Fruit fly (Drosophila melanogaster): ENCODE measurements around the gene CG31643.
A peak's percentile ranks its signal among the peaks of the same experiment; 100 is the strongest.

The CG31643 gene

DNA sequence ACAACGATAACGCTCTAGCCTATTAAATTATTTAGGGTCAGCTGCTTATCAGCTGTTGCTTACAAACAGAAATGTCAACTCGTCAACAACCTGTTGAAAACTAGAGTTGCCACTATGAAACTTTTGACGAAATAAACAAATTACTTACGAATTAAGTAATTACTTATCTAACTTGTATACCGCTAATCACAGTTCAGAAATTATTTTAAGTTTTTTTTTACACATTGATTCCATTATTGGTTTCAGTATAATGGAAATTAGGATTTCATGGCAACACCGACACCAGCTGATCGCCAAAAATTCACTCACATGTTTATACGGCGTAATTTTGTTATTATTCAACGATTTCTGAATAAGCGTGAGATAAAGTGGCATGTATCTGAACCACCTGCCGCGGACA lies at the start of gene CG31643, which contains the start of gene CG9117 (continued):
- TF ChIP-seq CG10462 (GFP tag; optimal IDR thresholded peaks at IDR 0.05) (peak; percentile 13), CG1602 (GFP tag; optimal IDR thresholded peaks at IDR 0.05) (peak; percentile 10), CG11695 (GFP tag; IDR thresholded peaks at IDR 0.05) (peak; percentile 43; the same call in 1 of the 3 replicates), CG12744 (GFP tag; optimal IDR thresholded peaks at IDR 0.05) (peak; percentile 53), CG18476 (GFP tag; optimal IDR thresholded peaks at IDR 0.05) (peak; percentile 30), Gsc (GFP tag; IDR thresholded peaks at IDR 0.05) (no peak), CG7372 (GFP tag; IDR thresholded peaks at IDR 0.05) (no peak), CG8924 (tag; optimal IDR thresholded peaks at IDR 0.05) (peak; percentile 53), Bteb2 (GFP tag; optimal IDR thresholded peaks at IDR 0.05) (peak; percentile 73), slp2 (GFP tag; optimal IDR thresholded peaks at IDR 0.05) (peak; percentile 45), ken (GFP tag; IDR thresholded peaks at IDR 0.05) (no peak), CG13123 (GFP tag; optimal IDR thresholded peaks at IDR 0.05) (no peak), CG33557 (GFP tag; optimal IDR thresholded peaks at IDR 0.05) (peak; percentile 20), CG4854 (GFP tag; optimal IDR thresholded peaks at IDR 0.05) (peak; percentile 10), Dll (GFP tag; IDR thresholded peaks at IDR 0.05; ENCODE audit: partially characterized antibody) (peak; percentile 53; the same call in 1 of the 4 replicates), CG9876 (GFP tag; optimal IDR thresholded peaks at IDR 0.05) (no peak), CG31441 (GFP tag; IDR thresholded peaks at IDR 0.05) (no peak), maf-S (GFP tag; optimal IDR thresholded peaks at IDR 0.05) (peak; percentile 35), onecut (GFP tag; IDR thresholded peaks at IDR 0.05) (no peak), p53 (GFP tag; optimal IDR thresholded peaks at IDR 0.05) (no peak), Optix (GFP tag; IDR thresholded peaks at IDR 0.05) (no peak), Myb (GFP tag; optimal IDR thresholded peaks at IDR 0.05) (peak; percentile 42), org-1 (GFP tag; optimal IDR thresholded peaks at IDR 0.05) (no peak), CG14667 (GFP tag; IDR thresholded peaks at IDR 0.05) (no peak), toy (GFP tag; IDR thresholded peaks at IDR 0.05) (no peak), CG34376 (GFP tag; optimal IDR thresholded peaks at IDR 0.05) (peak; percentile 59), Hmr (GFP tag; optimal IDR thresholded peaks at IDR 0.05) (no peak), trem (tag; optimal IDR thresholded peaks at IDR 0.05) (peak; percentile 99), sens-2 (GFP tag; IDR thresholded peaks at IDR 0.05) (no peak), HLHmδ (GFP tag; optimal IDR thresholded peaks at IDR 0.05) (no peak), zfh1 (GFP tag; IDR thresholded peaks at IDR 0.05) (no peak), CG12071 (GFP tag; optimal IDR thresholded peaks at IDR 0.05) (no peak), salm (tag; optimal IDR thresholded peaks at IDR 0.05) (no peak), klu (GFP tag; IDR thresholded peaks at IDR 0.05) (no peak), ATbp (GFP tag; optimal IDR thresholded peaks at IDR 0.05) (no peak), CG1792 (GFP tag; optimal IDR thresholded peaks at IDR 0.05) (no peak), Dad (GFP tag; optimal IDR thresholded peaks at IDR 0.05) (no peak), CG10979 (tag; optimal IDR thresholded peaks at IDR 0.05) (peak; percentile 25), ash1 (GFP tag; optimal IDR thresholded peaks at IDR 0.05) (no peak), Usf (GFP tag; optimal IDR thresholded peaks at IDR 0.05) (no peak), fd102C (GFP tag; optimal IDR thresholded peaks at IDR 0.05) (no peak), MTF-1 (GFP tag; optimal IDR thresholded peaks at IDR 0.05; ENCODE audit: borderline replicate concordance) (no peak), CG7271 (tag; optimal IDR thresholded peaks at IDR 0.05) (peak; percentile 35), ftz-f1 (GFP tag; optimal IDR thresholded peaks at IDR 0.05) (no peak), E2f1 (GFP tag; IDR thresholded peaks at IDR 0.05) (no peak), stwl (tag; optimal IDR thresholded peaks at IDR 0.05) (peak; percentile 54), caup (GFP tag; optimal IDR thresholded peaks at IDR 0.05; ENCODE audit: severe bottlenecking) (no peak), Xrp1 (GFP tag; IDR thresholded peaks at IDR 0.05) (peak; percentile 58), CG2889 (GFP tag; IDR thresholded peaks at IDR 0.05) (no peak), CG18599 (GFP tag; optimal IDR thresholded peaks at IDR 0.05) (no peak), Sox102F (GFP tag; optimal IDR thresholded peaks at IDR 0.05) (no peak), CG14014 (GFP tag; IDR thresholded peaks at IDR 0.05) (no peak)

Measured in whole organism, embryonic.